Worm (Caenorhabditis elegans) whole organism, L4/young adult: Measurements from ENCODE around the gene T05H10.4.

Source experiments
- W03F9.2 ChIP-seq: fragments of 150-350 bp; optimal IDR thresholded peaks from 2 replicates; lab custom pipeline; 2014; ENCODE audit warnings: missing biosample characterization, missing genetic modification characterization
- dao-5 ChIP-seq: sonication (generic microtip); optimal IDR thresholded peaks from 2 replicates; lab custom pipeline; 2016; ENCODE audit warnings: missing genotype, missing genetic modification characterization, moderate library complexity, missing compliant biosample characterization
- him-1 ChIP-seq: sonication (generic microtip); optimal IDR thresholded peaks from 2 replicates; lab custom pipeline; 2016; ENCODE audit warnings: missing genotype, missing genetic modification reagents, missing genetic modification characterization, missing compliant biosample characterization

T05H10.4 gene

DNA sequence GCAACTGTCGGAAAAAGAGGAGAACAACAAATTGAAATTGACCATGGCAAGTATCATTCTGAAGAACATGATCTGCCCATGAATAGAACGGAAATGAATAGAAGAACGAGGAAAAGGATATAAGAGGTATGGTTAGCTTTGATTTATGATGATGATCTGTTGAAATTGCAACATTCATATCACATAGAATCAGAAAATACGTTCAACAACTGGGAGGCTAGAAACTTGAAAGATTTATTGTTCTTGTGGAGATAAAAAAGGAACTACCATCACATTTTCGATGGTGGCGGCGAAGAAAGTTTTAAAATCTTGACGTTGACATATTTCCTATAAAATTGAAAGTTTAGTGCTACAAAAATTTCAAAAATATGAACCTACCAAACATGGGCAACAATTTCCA, 40.3 kb downstream of the T05H10.4 start:
- no peak for TF ChIP-seq W03F9.2
- TF ChIP-seq him-1: no peak
- TF ChIP-seq dao-5 (tag; lab: Kevin White, UChicago): no peak

DNA sequence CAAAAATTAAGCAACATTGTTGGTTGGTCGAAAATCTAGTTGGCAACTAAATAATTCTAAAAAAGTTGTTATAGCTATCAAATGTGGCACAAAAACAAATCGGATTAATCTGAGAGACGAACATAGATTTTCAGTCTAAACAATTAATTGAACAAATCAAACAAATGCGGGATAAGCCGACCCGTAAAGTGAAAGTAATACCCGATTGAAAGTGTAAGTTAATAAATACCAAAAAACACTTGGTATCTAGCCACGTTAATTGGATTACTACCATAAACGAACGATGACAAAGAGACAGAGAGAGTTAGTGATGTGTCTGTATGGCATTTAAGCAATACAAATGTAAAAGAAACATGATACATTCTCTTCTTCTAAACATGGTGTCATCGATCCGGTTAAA, 41.0 kb downstream of the T05H10.4 start:
- TF ChIP-seq W03F9.2: no peak
- TF ChIP-seq dao-5 (tag; lab: Kevin White, UChicago): no peak
- no peak for TF ChIP-seq him-1

ce11 chrII:8099212-8099784, 46.3 kb downstream of the T05H10.4 start:
- TF ChIP-seq him-1: no peak
- no peak for TF ChIP-seq dao-5 (tag; lab: Kevin White, UChicago)
- TF ChIP-seq W03F9.2: no peak

- TF ChIP-seq dao-5 (tag; lab: Kevin White, UChicago) (no peak), him-1 (no peak), W03F9.2 (no peak)
These were observed 49.1 kb downstream of the T05H10.4 start, which contains the start of gene sre-2 for ce11 chrII:8102041-8102440. Gene sre-2, minus strand, starts transcription at chrII:8102141.
